Worm (Caenorhabditis elegans): ENCODE results near the gene F17H10.1.
A peak's percentile ranks its signal among the peaks of the same experiment; 100 is the strongest.

The F17H10.1 gene

ce11 chrX:13143236-13143635, 38.2 kb downstream of the F17H10.1 start:
- TF ChIP-seq ceh-36 (tag; optimal IDR thresholded peaks at IDR 0.05) (no peak), ets-7 (tag; optimal IDR thresholded peaks at IDR 0.05) (no peak), hmg-4 (GFP tag; optimal IDR thresholded peaks at IDR 0.05) (peak; percentile 80)

DNA sequence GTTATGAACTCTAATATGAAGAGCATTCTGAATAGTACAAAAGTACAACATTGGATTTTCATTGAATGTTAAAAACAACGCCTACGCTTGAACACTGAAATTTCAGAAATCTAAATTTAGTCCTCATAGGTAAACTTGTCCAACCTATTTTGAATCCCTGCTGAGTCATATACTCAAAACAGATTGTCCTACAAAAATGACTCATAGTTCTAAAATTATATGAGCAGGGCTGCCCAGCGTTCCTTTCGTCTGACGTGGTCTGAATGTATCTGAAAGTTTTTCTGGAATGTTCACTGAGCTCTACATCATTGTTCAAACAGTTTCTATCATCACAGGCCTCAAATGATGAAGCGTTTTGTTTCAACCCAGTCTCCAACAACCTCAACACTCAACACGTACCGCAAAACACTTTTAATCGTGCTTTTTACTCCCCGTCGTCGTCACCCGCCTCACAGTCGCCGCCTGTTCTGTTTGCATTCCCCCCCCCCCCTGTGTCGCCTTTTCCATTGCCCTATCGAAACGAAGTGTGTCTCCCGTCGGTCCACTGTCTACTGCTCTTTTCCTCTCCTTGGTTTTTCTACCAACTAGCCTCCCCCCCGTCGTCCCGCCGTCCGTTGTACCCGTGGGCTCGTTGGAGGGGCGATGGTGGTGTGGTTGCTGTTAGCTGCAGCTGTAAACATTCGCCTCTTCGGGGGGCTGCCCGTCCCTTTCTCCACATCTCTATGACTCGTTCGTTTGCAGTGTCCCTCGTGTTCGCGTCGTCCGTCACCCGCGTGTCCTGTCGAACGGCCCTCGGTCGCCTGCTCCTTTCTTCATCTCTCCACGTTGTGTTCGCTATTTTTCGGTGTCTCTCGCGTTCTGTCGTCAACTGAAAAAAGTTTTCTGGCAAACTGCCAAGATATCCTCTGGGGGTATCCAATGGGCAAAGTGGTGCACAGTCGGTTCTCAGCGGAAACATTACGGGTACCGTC, 39.0 kb downstream of the F17H10.1 start:
- TF ChIP-seq scrt-1 (GFP tag; IDR thresholded peaks at IDR 0.05) (peak; percentile 55; the same call in 1 of the 2 replicates), flt-1 (GFP tag; IDR thresholded peaks at IDR 0.05) (no peak), B0310.2 (tag; optimal IDR thresholded peaks at IDR 0.05) (no peak), F13C5.2 (tag; optimal IDR thresholded peaks at IDR 0.05) (peak; percentile 41), pes-1 (GFP tag; IDR thresholded peaks at IDR 0.05) (peak; percentile 44; the same call in 1 of the 2 replicates), ceh-13 (GFP tag; optimal IDR thresholded peaks at IDR 0.05) (no peak), aly-1 (tag; optimal IDR thresholded peaks at IDR 0.05) (peak; percentile 50), sea-1 (GFP tag; conservative IDR thresholded peaks at IDR 0.05) (0 out of 2 replicates have a peak, but pooled peaks have one; percentile 49), tbx-11 (GFP tag; IDR thresholded peaks at IDR 0.05) (no peak), tbx-37 (GFP tag; conservative IDR thresholded peaks at IDR 0.05) (0 out of 2 replicates have a peak, but pooled peaks have one; percentile 6), ama-1 (optimal IDR thresholded peaks at IDR 0.05) (no peak), tra-4 (tag; optimal IDR thresholded peaks at IDR 0.05) (no peak), hnd-1 (tag; optimal IDR thresholded peaks at IDR 0.05) (no peak), ets-7 (tag; optimal IDR thresholded peaks at IDR 0.05) (peak; percentile 11), hmg-4 (GFP tag; optimal IDR thresholded peaks at IDR 0.05) (peak; percentile 92), hmbx-1 (tag; optimal IDR thresholded peaks at IDR 0.05) (no peak), ceh-36 (tag; optimal IDR thresholded peaks at IDR 0.05) (peak; percentile 3)

ce11 chrX:13144975-13145618, 40.1 kb downstream of the F17H10.1 start:
- TF ChIP-seq ets-7 (tag; optimal IDR thresholded peaks at IDR 0.05) (peak; percentile 26), tbx-37 (GFP tag; conservative IDR thresholded peaks at IDR 0.05) (no peak), tra-4 (tag; optimal IDR thresholded peaks at IDR 0.05) (peak; percentile 68), ceh-36 (tag; optimal IDR thresholded peaks at IDR 0.05) (peak; percentile 82), ama-1 (optimal IDR thresholded peaks at IDR 0.05) (peak; percentile 90), sea-1 (GFP tag; conservative IDR thresholded peaks at IDR 0.05) (0 out of 2 replicates have a peak, but pooled peaks have one; percentile 27), hmg-4 (GFP tag; optimal IDR thresholded peaks at IDR 0.05) (peak; percentile 89), F13C5.2 (tag; optimal IDR thresholded peaks at IDR 0.05) (peak; percentile 83), scrt-1 (GFP tag; IDR thresholded peaks at IDR 0.05) (peak; percentile 61; the same call in 1 of the 2 replicates), ceh-13 (GFP tag; optimal IDR thresholded peaks at IDR 0.05) (no peak), tbx-11 (GFP tag; IDR thresholded peaks at IDR 0.05) (no peak), pes-1 (GFP tag; IDR thresholded peaks at IDR 0.05) (peak; percentile 76), flt-1 (GFP tag; IDR thresholded peaks at IDR 0.05) (peak; percentile 40), aly-1 (tag; optimal IDR thresholded peaks at IDR 0.05) (no peak), hmbx-1 (tag; optimal IDR thresholded peaks at IDR 0.05) (peak; percentile 13), hnd-1 (tag; optimal IDR thresholded peaks at IDR 0.05) (no peak), B0310.2 (tag; optimal IDR thresholded peaks at IDR 0.05) (peak; percentile 55)

DNA sequence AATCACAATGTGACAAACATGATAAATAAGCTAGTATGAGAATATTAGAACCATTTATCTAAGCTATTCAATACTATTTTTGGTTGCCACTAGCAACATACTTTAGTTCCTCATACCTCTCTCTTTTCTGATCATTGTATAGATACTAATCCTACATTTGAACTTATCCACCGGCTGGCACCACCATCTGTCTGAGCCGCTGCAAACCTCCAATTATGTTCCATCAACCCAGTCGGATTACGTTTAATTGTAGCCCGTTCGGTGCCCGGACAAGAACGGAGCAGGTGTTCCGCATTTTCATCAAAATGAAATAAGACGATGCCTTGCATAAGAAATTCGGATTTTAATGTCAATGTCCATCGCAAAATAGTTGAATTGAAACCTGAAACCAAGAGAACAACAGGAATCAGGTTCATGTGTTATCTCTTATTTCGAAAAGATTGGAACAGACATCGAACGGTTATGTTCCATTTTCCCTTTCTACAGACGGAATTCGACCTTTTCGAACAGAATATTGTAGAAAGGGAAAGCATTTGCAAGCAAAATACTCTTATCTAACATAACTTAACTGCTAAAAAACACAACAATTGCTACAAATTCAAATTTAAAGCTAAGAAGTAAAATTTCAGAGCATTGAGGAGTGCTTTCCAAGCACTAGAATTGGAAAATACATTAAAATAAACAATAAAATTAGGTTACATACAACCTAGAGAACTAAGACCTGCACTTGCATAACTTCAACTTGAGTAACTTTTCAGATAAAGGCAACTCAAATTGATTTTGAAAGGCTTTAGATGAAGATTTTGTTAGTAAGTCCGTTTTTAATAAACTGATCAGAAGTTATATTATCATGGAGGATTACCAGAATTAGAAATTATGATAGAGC, 41.2 kb downstream of the F17H10.1 start:
- TF ChIP-seq tbx-37 (GFP tag; conservative IDR thresholded peaks at IDR 0.05) (no peak), ceh-36 (tag; optimal IDR thresholded peaks at IDR 0.05) (peak; percentile 22), hmg-4 (GFP tag; optimal IDR thresholded peaks at IDR 0.05) (peak; percentile 42), tra-4 (tag; optimal IDR thresholded peaks at IDR 0.05) (no peak), hmbx-1 (tag; optimal IDR thresholded peaks at IDR 0.05) (no peak)

ce11 chrX:13147105-13147504, 42.1 kb downstream of the F17H10.1 start:
- no peak for TF ChIP-seq sea-1 (GFP tag; conservative IDR thresholded peaks at IDR 0.05)
- TF ChIP-seq hmg-4 (GFP tag; optimal IDR thresholded peaks at IDR 0.05), result no peak
- no peak for TF ChIP-seq hnd-1 (tag; optimal IDR thresholded peaks at IDR 0.05)
- no peak for TF ChIP-seq scrt-1 (GFP tag; IDR thresholded peaks at IDR 0.05)
- TF ChIP-seq tbx-11 (GFP tag; IDR thresholded peaks at IDR 0.05), result no peak

ce11 chrX:13154514-13154913, 49.5 kb downstream of the F17H10.1 start:
- TF ChIP-seq tra-4 (tag; optimal IDR thresholded peaks at IDR 0.05) (no peak), ets-7 (tag; optimal IDR thresholded peaks at IDR 0.05) (no peak), tbx-37 (GFP tag; conservative IDR thresholded peaks at IDR 0.05) (no peak), B0310.2 (tag; optimal IDR thresholded peaks at IDR 0.05) (no peak), hnd-1 (tag; optimal IDR thresholded peaks at IDR 0.05) (no peak), tbx-11 (GFP tag; IDR thresholded peaks at IDR 0.05) (no peak), ceh-36 (tag; optimal IDR thresholded peaks at IDR 0.05) (no peak), pes-1 (GFP tag; IDR thresholded peaks at IDR 0.05) (no peak), aly-1 (tag; optimal IDR thresholded peaks at IDR 0.05) (no peak), flt-1 (GFP tag; IDR thresholded peaks at IDR 0.05) (no peak), hmbx-1 (tag; optimal IDR thresholded peaks at IDR 0.05) (no peak), ceh-13 (GFP tag; optimal IDR thresholded peaks at IDR 0.05) (no peak), hmg-4 (GFP tag; optimal IDR thresholded peaks at IDR 0.05) (no peak), ama-1 (optimal IDR thresholded peaks at IDR 0.05) (no peak), scrt-1 (GFP tag; IDR thresholded peaks at IDR 0.05) (no peak)

All from whole organism, early embryonic.